Worm (Caenorhabditis elegans) whole organism, late embryonic: Measurements from ENCODE around the gene C39B10.5.

Experiments
- C08G9.2 ChIP-seq: sonication (generic microtip); optimal IDR thresholded peaks from 2 replicates; lab custom pipeline; 2016; ENCODE audit warnings: mild to moderate bottlenecking, missing genetic modification characterization, moderate library complexity, missing compliant biosample characterization
- Y22D7AL.16 ChIP-seq: sonication (generic microtip); optimal IDR thresholded peaks from 2 replicates; lab custom pipeline; 2016; ENCODE audit warnings: missing genetic modification characterization, missing compliant biosample characterization
- ahr-1 ChIP-seq: sonication (generic microtip); optimal IDR thresholded peaks from 2 replicates; lab custom pipeline; 2016; ENCODE audit warnings: missing genetic modification characterization, missing compliant biosample characterization
- ceh-18 ChIP-seq: sonication (generic microtip); optimal IDR thresholded peaks from 2 replicates; lab custom pipeline; 2016; ENCODE audit warnings: missing genetic modification characterization, missing compliant biosample characterization
- ceh-30 ChIP-seq: fragments of 150-350 bp; optimal IDR thresholded peaks from 2 replicates; lab custom pipeline; 2014; ENCODE audit warnings: missing biosample characterization, missing genetic modification characterization
- ceh-31 ChIP-seq: sonication (generic microtip); optimal IDR thresholded peaks from 2 replicates; lab custom pipeline; 2016; ENCODE audit warnings: missing genetic modification characterization, missing compliant biosample characterization
- che-1 ChIP-seq: sonication (generic microtip); optimal IDR thresholded peaks from 2 replicates; lab custom pipeline; 2016; ENCODE audit warnings: mild to moderate bottlenecking, missing genetic modification characterization, missing compliant biosample characterization
- fax-1 ChIP-seq: sonication (generic microtip); optimal IDR thresholded peaks from 2 replicates; lab custom pipeline; 2016; ENCODE audit warnings: missing genotype, missing genetic modification characterization, missing compliant biosample characterization
- fkh-10 ChIP-seq: fragments of 150-350 bp; optimal IDR thresholded peaks from 2 replicates; lab custom pipeline; 2014; ENCODE audit warnings: missing biosample characterization, missing genetic modification reagents, missing genetic modification characterization
- hlh-13 ChIP-seq: fragments of 200-800 bp; sonication (Bioruptor generic); optimal IDR thresholded peaks from 2 replicates; lab custom pipeline; 2018; ENCODE audit warnings: mild to moderate bottlenecking, missing genetic modification characterization, missing compliant biosample characterization
- hlh-15 ChIP-seq: sonication (generic microtip); optimal IDR thresholded peaks from 2 replicates; lab custom pipeline; 2016; ENCODE audit warnings: missing genetic modification characterization, missing compliant biosample characterization
- hlh-6 ChIP-seq: sonication (generic microtip); optimal IDR thresholded peaks from 2 replicates; lab custom pipeline; 2016; ENCODE audit warnings: missing genotype, missing genetic modification characterization, missing compliant biosample characterization
- hlh-8 ChIP-seq: sonication (generic microtip); optimal IDR thresholded peaks from 2 replicates; lab custom pipeline; 2016; ENCODE audit warnings: missing genotype, missing genetic modification characterization, missing compliant biosample characterization
- lim-6 ChIP-seq: sonication (generic microtip); optimal IDR thresholded peaks from 2 replicates; lab custom pipeline; 2016; ENCODE audit warnings: missing genetic modification characterization, missing compliant biosample characterization
- madf-2 ChIP-seq: sonication (generic microtip); optimal IDR thresholded peaks from 2 replicates; lab custom pipeline; 2017; ENCODE audit warnings: missing genetic modification characterization, missing compliant biosample characterization
- mec-3 ChIP-seq: sonication (generic microtip); optimal IDR thresholded peaks from 2 replicates; lab custom pipeline; 2016; ENCODE audit warnings: borderline replicate concordance, missing genetic modification characterization, missing compliant biosample characterization
- nhr-11 ChIP-seq: fragments of 150-350 bp; optimal IDR thresholded peaks from 2 replicates; lab custom pipeline; 2014; ENCODE audit warnings: missing biosample characterization, missing genetic modification characterization
- nhr-232 ChIP-seq: sonication (generic microtip); optimal IDR thresholded peaks from 2 replicates; lab custom pipeline; 2016; ENCODE audit warnings: missing genetic modification characterization, missing compliant biosample characterization
- pag-3 ChIP-seq: sonication (generic microtip); optimal IDR thresholded peaks from 2 replicates; lab custom pipeline; 2016; ENCODE audit warnings: missing compliant biosample characterization, missing genetic modification characterization, borderline replicate concordance
- pat-9 ChIP-seq: fragments of 200-800 bp; sonication (Bioruptor generic); optimal IDR thresholded peaks from 2 replicates; lab custom pipeline; 2018; ENCODE audit warnings: mild to moderate bottlenecking, missing genetic modification characterization, moderate library complexity, missing compliant biosample characterization
- pax-1 ChIP-seq: fragments of 150-350 bp; optimal IDR thresholded peaks from 2 replicates; lab custom pipeline; 2014; ENCODE audit warnings: missing biosample characterization, missing genetic modification characterization
- pha-4 ChIP-seq: fragments of 150-350 bp; optimal IDR thresholded peaks from 2 replicates; lab custom pipeline; 2018; ENCODE audit warnings: missing biosample characterization, missing genetic modification reagents, missing genetic modification characterization
- pqm-1 ChIP-seq: sonication (generic microtip); optimal IDR thresholded peaks from 2 replicates; lab custom pipeline; 2016; ENCODE audit warnings: missing genetic modification characterization, missing compliant biosample characterization
- sox-2 ChIP-seq: fragments of 200-800 bp; sonication (Bioruptor generic); IDR thresholded peaks from 2 replicates; pipeline ENCODE4 v1.3.6; 2022; ENCODE audit warnings: missing genetic modification reagents, missing genetic modification characterization, missing compliant biosample characterization
- tbx-2 ChIP-seq: sonication (generic microtip); optimal IDR thresholded peaks from 2 replicates; lab custom pipeline; 2016; ENCODE audit warnings: missing genetic modification characterization, missing compliant biosample characterization
- tbx-7 ChIP-seq: sonication (generic microtip); optimal IDR thresholded peaks from 2 replicates; lab custom pipeline; 2016; ENCODE audit warnings: missing genotype, missing genetic modification characterization, missing compliant biosample characterization
- ttx-3 ChIP-seq: sonication (generic microtip); optimal IDR thresholded peaks from 2 replicates; lab custom pipeline; 2016; ENCODE audit warnings: missing genetic modification reagents, missing genetic modification characterization, missing compliant biosample characterization
- unc-3 ChIP-seq, 2 experiments: fragments of 200-800 bp in 1 of 2; sonication (Bioruptor generic) in 1 of 2; sonication (generic microtip) in 1 of 2; conservative IDR thresholded peaks in 1 of 2; optimal IDR thresholded peaks in 1 of 2; 2 replicates each; pipeline versions ENCODE4 v1.3.6 to Lab custom; 2016 to 2022; ENCODE audit warnings: missing compliant biosample characterization in 2 of 2, missing genetic modification characterization in 2 of 2, missing genetic modification reagents in 1 of 2
- unc-42 ChIP-seq: sonication (generic microtip); optimal IDR thresholded peaks from 2 replicates; lab custom pipeline; 2016; ENCODE audit warnings: missing genotype, missing genetic modification characterization, missing compliant biosample characterization
- unc-55 ChIP-seq: sonication (generic microtip); optimal IDR thresholded peaks from 2 replicates; lab custom pipeline; 2017; ENCODE audit warnings: missing biosample characterization, missing genetic modification reagents, missing genetic modification characterization
- unc-86 ChIP-seq: sonication (generic microtip); optimal IDR thresholded peaks from 2 replicates; lab custom pipeline; 2016; ENCODE audit warnings: missing genetic modification characterization, missing compliant biosample characterization
- ztf-16 ChIP-seq: sonication (generic microtip); optimal IDR thresholded peaks from 2 replicates; lab custom pipeline; 2017; ENCODE audit warnings: missing genetic modification characterization, missing compliant biosample characterization

C39B10.5 gene

ce11 chrX:10479108-10479738 is 32.1 kb downstream of the C39B10.5 start:
- no peak for TF ChIP-seq pag-3

ce11 chrX:10480563-10481290 is 33.6 kb downstream of the C39B10.5 start, which contains the start of gene elt-2:
TSS of gene elt-2 (plus strand) at chrX:10481240.
- TF ChIP-seq unc-86 (tag; lab: Kevin White, UChicago): no peak
- peak; percentile 3 for TF ChIP-seq pqm-1 (tag; lab: Kevin White, UChicago)
- no peak for TF ChIP-seq pag-3

ce11 chrX:10482272-10482671 is 35.1 kb downstream of the C39B10.5 start:
- TF ChIP-seq pha-4 (tag; lab: Kevin White, UChicago) (no peak), lim-6 (tag; lab: Kevin White, UChicago) (no peak), sox-2 (GFP tag; lab: Robert Waterston, UW) (no peak), nhr-232 (no peak), tbx-7 (tag; lab: Kevin White, UChicago) (no peak), unc-86 (tag; lab: Kevin White, UChicago) (no peak), unc-55 (GFP tag; lab: Kevin White, UChicago) (no peak), ceh-31 (no peak), pqm-1 (tag; lab: Kevin White, UChicago) (no peak), ahr-1 (tag; lab: Kevin White, UChicago) (no peak), ttx-3 (no peak), nhr-11 (tag; lab: Kevin White, UChicago) (no peak), madf-2 (tag; lab: Kevin White, UChicago) (no peak)

- TF ChIP-seq madf-2 (tag; lab: Kevin White, UChicago) (no peak), pat-9 (no peak), hlh-8 (no peak), ceh-18 (tag; lab: Kevin White, UChicago) (no peak)
Measured at ce11 chrX:10485300-10485755, 38.2 kb downstream of the C39B10.5 start, which contains the start of gene C33D3.3. TSS of gene C33D3.3 (plus strand) at chrX:10485350.

ce11 chrX:10488763-10489162 is 41.6 kb downstream of the C39B10.5 start, which contains the start of gene C33D3.4:
TSS of gene C33D3.4 (plus strand) at chrX:10489063.
- TF ChIP-seq fkh-10 (GFP tag; lab: Kevin White, UChicago) (no peak), mec-3 (tag; lab: Kevin White, UChicago) (no peak), che-1 (no peak), ahr-1 (tag; lab: Kevin White, UChicago) (no peak), Y22D7AL.16 (no peak), pat-9 (no peak), tbx-2 (tag; lab: Kevin White, UChicago) (no peak), ceh-30 (tag; lab: Kevin White, UChicago) (no peak), pax-1 (no peak), hlh-13 (GFP tag; lab: Kevin White, UChicago) (no peak), lim-6 (tag; lab: Kevin White, UChicago) (no peak), hlh-6 (tag; lab: Kevin White, UChicago) (no peak), ztf-16 (no peak), unc-3 (GFP tag; conservative IDR thresholded peaks at IDR 0.05; lab: Robert Waterston, UW) (no peak), unc-3 (tag; optimal IDR thresholded peaks at IDR 0.05; lab: Kevin White, UChicago) (no peak), C08G9.2 (tag; lab: Kevin White, UChicago) (no peak)

ce11 chrX:10491044-10491443 is 43.9 kb downstream of the C39B10.5 start, which contains the start of gene C33D3.5:
TSS of gene C33D3.5 (plus strand) at chrX:10491344.
- TF ChIP-seq che-1 (no peak), unc-42 (tag; lab: Kevin White, UChicago) (no peak), pqm-1 (tag; lab: Kevin White, UChicago) (no peak), ahr-1 (tag; lab: Kevin White, UChicago) (no peak), hlh-15 (no peak), hlh-13 (GFP tag; lab: Kevin White, UChicago) (no peak), fax-1 (tag; lab: Kevin White, UChicago) (no peak), mec-3 (tag; lab: Kevin White, UChicago) (no peak)
